Worm (Caenorhabditis elegans) whole organism, early embryonic: ENCODE data around the gene bra-2.
A peak's percentile ranks its signal among the peaks of the same experiment; 100 is the strongest.

ENCODE experiments used
- B0310.2 ChIP-seq: sonication (generic microtip); optimal IDR thresholded peaks from 2 replicates; lab custom pipeline; 2016; ENCODE audit warnings: mild to moderate bottlenecking, missing genetic modification characterization, missing compliant biosample characterization
- F13C5.2 ChIP-seq: sonication (generic microtip); optimal IDR thresholded peaks from 2 replicates; lab custom pipeline; 2017; ENCODE audit warnings: mild to moderate bottlenecking, missing genetic modification characterization, inconsistent platforms, missing compliant biosample characterization
- ama-1 ChIP-seq: fragments of 150-350 bp; optimal IDR thresholded peaks from 2 replicates; lab custom pipeline; 2014
- ceh-13 ChIP-seq: fragments of 200-800 bp; sonication (Bioruptor generic); optimal IDR thresholded peaks from 2 replicates; lab custom pipeline; 2018; ENCODE audit warnings: mild to moderate bottlenecking, missing genetic modification characterization, missing compliant biosample characterization
- ets-7 ChIP-seq: sonication (generic microtip); optimal IDR thresholded peaks from 2 replicates; lab custom pipeline; 2016; ENCODE audit warnings: missing genotype, missing genetic modification characterization, missing compliant biosample characterization
- hmbx-1 ChIP-seq: sonication (generic microtip); optimal IDR thresholded peaks from 2 replicates; lab custom pipeline; 2016; ENCODE audit warnings: mild to moderate bottlenecking, missing genetic modification characterization, missing compliant biosample characterization
- hmg-4 ChIP-seq: fragments of 200-800 bp; sonication (Bioruptor generic); optimal IDR thresholded peaks from 2 replicates; lab custom pipeline; 2018; ENCODE audit warnings: mild to moderate bottlenecking, missing genetic modification characterization, missing compliant biosample characterization
- hnd-1 ChIP-seq: sonication (generic microtip); optimal IDR thresholded peaks from 2 replicates; lab custom pipeline; 2016; ENCODE audit warnings: missing genetic modification characterization, missing compliant biosample characterization
- pes-1 ChIP-seq: fragments of 200-800 bp; sonication (Bioruptor generic); IDR thresholded peaks from 2 replicates; pipeline ENCODE4 v1.3.6; 2022; ENCODE audit warnings: missing genetic modification reagents, missing genetic modification characterization, missing compliant biosample characterization
- scrt-1 ChIP-seq: fragments of 200-800 bp; sonication (Bioruptor generic); IDR thresholded peaks from 2 replicates; pipeline ENCODE4 v1.3.6; 2022; ENCODE audit warnings: missing genetic modification characterization, missing compliant biosample characterization
- sea-1 ChIP-seq: fragments of 200-800 bp; sonication (Bioruptor generic); conservative IDR thresholded peaks from 2 replicates; pipeline ENCODE4 v1.3.6; 2022; ENCODE audit warnings: missing genetic modification characterization, missing compliant biosample characterization
- tbx-11 ChIP-seq: fragments of 200-800 bp; sonication (Bioruptor generic); IDR thresholded peaks from 2 replicates; pipeline ENCODE4 v1.3.6; 2022; ENCODE audit warnings: missing genetic modification characterization, missing compliant biosample characterization
- tbx-37 ChIP-seq: fragments of 200-800 bp; sonication (Bioruptor generic); conservative IDR thresholded peaks from 2 replicates; pipeline ENCODE4 v1.3.6; 2022; ENCODE audit warnings: missing genetic modification reagents, missing genetic modification characterization, missing compliant biosample characterization

DNA sequence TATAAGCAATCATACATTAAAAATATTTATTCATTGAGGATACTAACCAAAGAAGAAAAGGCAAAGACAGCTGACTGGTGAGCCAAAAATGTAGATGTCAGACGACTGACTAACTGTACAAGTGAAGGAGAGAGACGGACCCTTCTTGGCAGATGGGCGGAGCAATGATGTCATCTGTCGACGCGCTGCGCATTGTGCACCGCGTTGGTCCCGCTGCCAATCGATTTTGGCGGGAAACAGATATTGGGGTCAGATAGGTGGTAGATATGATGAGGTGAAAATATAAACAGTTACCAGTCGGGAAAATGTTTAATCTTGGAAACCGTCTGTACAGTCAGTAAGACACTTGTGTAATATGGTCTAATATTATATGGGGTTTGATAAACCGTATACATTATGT, 41.2 kb upstream of the bra-2 start, which contains the start of gene T24C4.2:
- no peak for TF ChIP-seq ama-1
- no peak for TF ChIP-seq pes-1 (GFP tag; lab: Robert Waterston, UW)
- no peak for TF ChIP-seq ets-7 (tag; lab: Kevin White, UChicago)
- no peak for TF ChIP-seq tbx-11 (GFP tag; lab: Robert Waterston, UW)
- no peak for TF ChIP-seq hnd-1
- no peak for TF ChIP-seq ceh-13 (GFP tag; lab: Kevin White, UChicago)
- no peak for TF ChIP-seq tbx-37 (GFP tag; lab: Robert Waterston, UW)
- TF ChIP-seq scrt-1 (GFP tag; lab: Robert Waterston, UW) = no peak
- no peak for TF ChIP-seq B0310.2 (tag; lab: Kevin White, UChicago)
- peak; percentile 36 for TF ChIP-seq hmg-4
- TF ChIP-seq F13C5.2 (tag; lab: Kevin White, UChicago) = no peak
- no peak for TF ChIP-seq sea-1 (GFP tag; lab: Robert Waterston, UW)
- no peak for TF ChIP-seq hmbx-1 (tag; lab: Kevin White, UChicago)
